Worm (Caenorhabditis elegans): ENCODE measurements around the gene H10D18.1.
A peak's percentile ranks its signal among the peaks of the same experiment; 100 is the strongest.

ce11 chrV:3788538-3788937 lies 26.5 kb upstream of the H10D18.1 start:
- TF ChIP-seq lin-39 (tag; optimal IDR thresholded peaks at IDR 0.05) (no peak), ZK546.5 (tag; optimal IDR thresholded peaks at IDR 0.05) (no peak), C34F6.9 (tag; optimal IDR thresholded peaks at IDR 0.05) (peak; percentile 21), aly-2 (tag; optimal IDR thresholded peaks at IDR 0.05) (no peak), ceh-82 (tag; optimal IDR thresholded peaks at IDR 0.05) (no peak), lin-13 (GFP tag; optimal IDR thresholded peaks at IDR 0.05) (no peak)

Data from whole organism, L2 larva.